Fruit fly (Drosophila melanogaster) whole organism, embryonic: ENCODE results near the gene Spps.

ENCODE experiments used
- BEAF-32 ChIP-seq: fragments of 200-800 bp; sonication (Bioruptor generic); optimal IDR thresholded peaks from 3 replicates; lab custom pipeline; 2017; ENCODE audit warnings: missing biosample characterization, missing genetic modification characterization, mild to moderate bottlenecking, moderate library complexity, missing genetic modification reagents
- Bdp1 ChIP-seq: fragments of 200-800 bp; sonication (Bioruptor generic); optimal IDR thresholded peaks from 3 replicates; lab custom pipeline; 2016; ENCODE audit warnings: missing biosample characterization, missing genetic modification characterization
- Blimp-1 ChIP-seq: fragments of 200-800 bp; sonication (Bioruptor generic); optimal IDR thresholded peaks from 3 replicates; lab custom pipeline; 2018; ENCODE audit warnings: missing biosample characterization, missing genetic modification characterization, mild to moderate bottlenecking, moderate library complexity, missing genetic modification reagents
- CG11696 ChIP-seq: fragments of 200-800 bp; sonication (Bioruptor generic); IDR thresholded peaks from 2 replicates; pipeline ENCODE4 v1.3.6; 2022; ENCODE audit warnings: missing biosample characterization, missing genetic modification characterization
- CG13775 ChIP-seq: fragments of 200-800 bp; sonication (Bioruptor generic); optimal IDR thresholded peaks from 3 replicates; lab custom pipeline; 2017; ENCODE audit warnings: missing biosample characterization, mild to moderate bottlenecking, missing genetic modification characterization
- CG14050 ChIP-seq: fragments of 200-800 bp; sonication (Bioruptor generic); IDR thresholded peaks from 3 replicates; pipeline ENCODE4 v1.3.6; 2022; ENCODE audit warnings: missing biosample characterization, missing genetic modification characterization
- CG17328 ChIP-seq: fragments of 200-800 bp; sonication (Bioruptor generic); IDR thresholded peaks from 2 replicates; pipeline ENCODE4 v1.3.6; 2022; ENCODE audit warnings: missing biosample characterization, missing genetic modification characterization
- CG2678 ChIP-seq: fragments of 200-800 bp; sonication (Bioruptor generic); optimal IDR thresholded peaks from 3 replicates; lab custom pipeline; 2019; ENCODE audit warnings: missing biosample characterization, mild to moderate bottlenecking, missing genetic modification characterization, moderate library complexity
- CG31365 ChIP-seq: fragments of 200-800 bp; sonication (Bioruptor generic); optimal IDR thresholded peaks from 2 replicates; lab custom pipeline; 2018; ENCODE audit warnings: missing biosample characterization, mild to moderate bottlenecking, missing genetic modification characterization
- CG32532 ChIP-seq: fragments of 200-800 bp; sonication (Bioruptor generic); IDR thresholded peaks from 2 replicates; pipeline ENCODE4 v1.3.6; 2022; ENCODE audit warnings: missing biosample characterization, missing genetic modification characterization
- CG4328 ChIP-seq: fragments of 200-800 bp; sonication (Bioruptor generic); optimal IDR thresholded peaks from 3 replicates; lab custom pipeline; 2017; ENCODE audit warnings: missing biosample characterization, missing genetic modification reagents, missing genetic modification characterization
- CG4360 ChIP-seq: fragments of 200-800 bp; sonication (Bioruptor generic); IDR thresholded peaks from 2 replicates; pipeline ENCODE4 v1.3.6; 2022; ENCODE audit warnings: missing biosample characterization, missing genetic modification characterization
- CG4707 ChIP-seq: fragments of 200-800 bp; sonication (Bioruptor generic); optimal IDR thresholded peaks from 2 replicates; lab custom pipeline; 2018; ENCODE audit warnings: missing biosample characterization, mild to moderate bottlenecking, missing genetic modification characterization, moderate library complexity
- CG4820 ChIP-seq: fragments of 200-800 bp; sonication (Bioruptor generic); optimal IDR thresholded peaks from 3 replicates; lab custom pipeline; 2016; ENCODE audit warnings: missing biosample characterization, missing genetic modification characterization
- CG6175 ChIP-seq: fragments of 200-800 bp; sonication (Bioruptor generic); IDR thresholded peaks from 3 replicates; pipeline ENCODE4 v1.3.6; 2022; ENCODE audit warnings: missing biosample characterization, missing genetic modification characterization
- CG7357 ChIP-seq: fragments of 200-800 bp; sonication (Bioruptor generic); IDR thresholded peaks from 3 replicates; pipeline ENCODE4 v1.3.6; 2022; ENCODE audit warnings: missing biosample characterization, missing genetic modification characterization
- CG9932 ChIP-seq: fragments of 200-800 bp; sonication (Bioruptor generic); IDR thresholded peaks from 2 replicates; pipeline ENCODE4 v1.3.6; 2022; ENCODE audit warnings: missing biosample characterization, missing genetic modification characterization
- Camta ChIP-seq: fragments of 200-800 bp; sonication (Bioruptor generic); optimal IDR thresholded peaks from 2 replicates; lab custom pipeline; 2016; ENCODE audit warnings: missing biosample characterization, missing genetic modification characterization
- Dad ChIP-seq: fragments of 200-800 bp; sonication (Bioruptor generic); optimal IDR thresholded peaks from 3 replicates; lab custom pipeline; 2016; ENCODE audit warnings: missing biosample characterization, missing genetic modification characterization
- Dll ChIP-seq: fragments of 200-800 bp; sonication (Bioruptor generic); IDR thresholded peaks from 4 replicates; pipeline ENCODE4 v1.3.6; 2022; ENCODE audit warnings: missing biosample characterization, missing genetic modification characterization; ENCODE audit not compliant: partially characterized antibody
- Dref ChIP-seq: fragments of 200-800 bp; sonication (Bioruptor generic); IDR thresholded peaks from 2 replicates; pipeline ENCODE4 v1.3.6; 2022; ENCODE audit warnings: missing biosample characterization, missing genetic modification characterization
- Myb ChIP-seq: fragments of 200-800 bp; sonication (Bioruptor generic); optimal IDR thresholded peaks from 2 replicates; lab custom pipeline; 2016; ENCODE audit warnings: missing biosample characterization, missing genetic modification characterization
- Nf-YC ChIP-seq: fragments of 200-800 bp; optimal IDR thresholded peaks from 3 replicates; lab custom pipeline; 2019; ENCODE audit warnings: missing biosample characterization, mild to moderate bottlenecking, missing genetic modification characterization, moderate library complexity
- Oli ChIP-seq: fragments of 200-800 bp; sonication (Bioruptor generic); optimal IDR thresholded peaks from 2 replicates; lab custom pipeline; 2018; ENCODE audit warnings: missing biosample characterization, mild to moderate bottlenecking, missing genetic modification characterization, moderate library complexity
- Vsx1 ChIP-seq: fragments of 200-800 bp; sonication (Bioruptor generic); optimal IDR thresholded peaks from 2 replicates; lab custom pipeline; 2017; ENCODE audit warnings: missing biosample characterization, mild to moderate bottlenecking, missing genetic modification characterization, missing genetic modification reagents
- bigmax ChIP-seq: fragments of 200-800 bp; sonication (Bioruptor generic); optimal IDR thresholded peaks from 2 replicates; lab custom pipeline; 2018; ENCODE audit warnings: missing biosample characterization, mild to moderate bottlenecking, missing genetic modification characterization
- btn ChIP-seq: fragments of 200-800 bp; sonication (Bioruptor generic); optimal IDR thresholded peaks from 2 replicates; lab custom pipeline; 2016; ENCODE audit warnings: missing biosample characterization, missing genetic modification characterization
- chinmo ChIP-seq: fragments of 200-800 bp; sonication (Bioruptor generic); IDR thresholded peaks from 4 replicates; pipeline ENCODE4 v1.3.6; 2022; ENCODE audit warnings: missing biosample characterization, missing genetic modification characterization; ENCODE audit not compliant: partially characterized antibody
- corto ChIP-seq: fragments of 200-800 bp; sonication (Bioruptor generic); optimal IDR thresholded peaks from 2 replicates; lab custom pipeline; 2016; ENCODE audit warnings: missing biosample characterization, mild to moderate bottlenecking, missing genetic modification characterization, moderate library complexity
- crol ChIP-seq: fragments of 200-800 bp; sonication (Bioruptor generic); IDR thresholded peaks from 2 replicates; pipeline ENCODE4 v1.3.6; 2022; ENCODE audit warnings: missing biosample characterization, missing genetic modification characterization
- esg ChIP-seq: fragments of 200-800 bp; sonication (Bioruptor generic); conservative IDR thresholded peaks from 2 replicates; pipeline ENCODE4 v1.3.6; 2022; ENCODE audit warnings: missing biosample characterization, missing genetic modification characterization
- gfzf ChIP-seq: fragments of 200-800 bp; sonication (Bioruptor generic); optimal IDR thresholded peaks from 2 replicates; lab custom pipeline; 2016; ENCODE audit warnings: missing biosample characterization, mild to moderate bottlenecking, missing genetic modification characterization, moderate library complexity
- grn ChIP-seq: fragments of 200-800 bp; sonication (Bioruptor generic); optimal IDR thresholded peaks from 3 replicates; lab custom pipeline; 2017; ENCODE audit warnings: missing biosample characterization, missing genetic modification characterization
- mirr ChIP-seq: fragments of 200-800 bp; sonication (Bioruptor generic); optimal IDR thresholded peaks from 3 replicates; lab custom pipeline; 2018; ENCODE audit warnings: missing biosample characterization, mild to moderate bottlenecking, missing genetic modification characterization
- org-1 ChIP-seq: fragments of 200-800 bp; sonication (Bioruptor generic); optimal IDR thresholded peaks from 2 replicates; lab custom pipeline; 2017; ENCODE audit warnings: missing biosample characterization, missing genetic modification characterization
- p53 ChIP-seq: fragments of 200-800 bp; sonication (Bioruptor generic); optimal IDR thresholded peaks from 2 replicates; lab custom pipeline; 2016; ENCODE audit warnings: missing biosample characterization, missing genetic modification characterization
- pan ChIP-seq, 4 experiments: fragments of >200 bp in 3 of 4; fragments of 200-800 bp in 1 of 4; sonication (Bioruptor generic) in 1 of 4; optimal IDR thresholded peaks in 3 of 4; IDR thresholded peaks in 1 of 4; 2 replicates each; pipeline versions ENCODE4 v1.3.6 to Lab custom; 2017 to 2022; ENCODE audit warnings: missing biosample characterization in 2 of 4, missing genetic modification characterization in 2 of 4, mixed read lengths in 1 of 4
- pfk ChIP-seq: fragments of 200-800 bp; sonication (Bioruptor generic); optimal IDR thresholded peaks from 2 replicates; lab custom pipeline; 2018; ENCODE audit warnings: missing biosample characterization, mild to moderate bottlenecking, missing genetic modification characterization, moderate library complexity
- phol ChIP-seq: fragments of 200-800 bp; sonication (Bioruptor generic); optimal IDR thresholded peaks from 3 replicates; lab custom pipeline; 2018; ENCODE audit warnings: missing biosample characterization, mild to moderate bottlenecking, missing genetic modification characterization, moderate library complexity
- pros ChIP-seq: fragments of 200-800 bp; sonication (Bioruptor generic); optimal IDR thresholded peaks from 3 replicates; lab custom pipeline; 2019; ENCODE audit warnings: missing biosample characterization, mild to moderate bottlenecking, missing genetic modification characterization, moderate library complexity
- pzg ChIP-seq: fragments of 200-800 bp; sonication (Bioruptor generic); optimal IDR thresholded peaks from 3 replicates; lab custom pipeline; 2018; ENCODE audit warnings: missing biosample characterization, mild to moderate bottlenecking, missing genetic modification characterization, moderate library complexity
- tll ChIP-seq, 2 experiments: fragments of 200-800 bp in 1 of 2; fragments of >200 bp in 1 of 2; sonication (Bioruptor generic) in 1 of 2; optimal IDR thresholded peaks; 2 replicates each; lab custom pipeline; 2017 to 2019; ENCODE audit warnings: missing biosample characterization in 2 of 2, missing genetic modification characterization in 2 of 2, mild to moderate bottlenecking in 1 of 2, moderate library complexity in 1 of 2
- twi ChIP-seq: fragments of 200-800 bp; optimal IDR thresholded peaks from 2 replicates; lab custom pipeline; 2019; ENCODE audit warnings: missing biosample characterization, mild to moderate bottlenecking, missing genetic modification characterization, moderate library complexity
- vvl ChIP-seq: fragments of 200-800 bp; sonication (Bioruptor generic); IDR thresholded peaks from 2 replicates; pipeline ENCODE4 v1.3.6; 2022; ENCODE audit warnings: missing biosample characterization, missing genetic modification characterization
- wdn ChIP-seq: fragments of 200-800 bp; sonication (Bioruptor generic); IDR thresholded peaks from 2 replicates; pipeline ENCODE4 v1.3.6; 2022; ENCODE audit warnings: missing biosample characterization, missing genetic modification characterization

The Spps gene

dm6 chr3R:24216017-24216416 lies 10.7 kb downstream of the Spps start:
- peak; percentile 94 for TF ChIP-seq Blimp-1 (GFP tag; lab: Kevin White, UChicago)
- TF ChIP-seq pros (GFP tag; lab: Kevin White, UChicago): peak; percentile 68
- no peak for TF ChIP-seq BEAF-32

- TF ChIP-seq Dll (0 out of 4 replicates have a peak, but pooled peaks have one; percentile 8), Oli (tag; lab: Kevin White, UChicago) (no peak), vvl (GFP tag; lab: Robert Waterston, UW) (peak; percentile 19; the same call in 1 of the 2 replicates), crol (GFP tag; lab: Robert Waterston, UW) (no peak), CG32532 (GFP tag; lab: Robert Waterston, UW) (0 out of 2 replicates have a peak, but pooled peaks have one; percentile 12), CG4360 (GFP tag; lab: Robert Waterston, UW) (peak; percentile 66), twi (tag; lab: Kevin White, UChicago) (peak; percentile 54), grn (GFP tag; lab: Kevin White, UChicago) (no peak), pan (optimal IDR thresholded peaks at IDR 0.05; lab: Kevin White, UChicago) (no peak), pan (GFP tag; optimal IDR thresholded peaks at IDR 0.05 in 1 of 2, IDR thresholded peaks at IDR 0.05 in 1 of 2) (peak in 1 of 2 experiments; percentile 26)
These were observed 13.1 kb downstream of the Spps start for dm6 chr3R:24213644-24214043.

- TF ChIP-seq tll (GFP tag; optimal IDR thresholded peaks at IDR 0.05; lab: Kevin White, UChicago) (no peak), p53 (GFP tag; lab: Kevin White, UChicago) (no peak), gfzf (GFP tag; lab: Kevin White, UChicago) (no peak), btn (GFP tag; lab: Kevin White, UChicago) (peak; percentile 17), CG13775 (GFP tag; lab: Kevin White, UChicago) (no peak), CG4328 (GFP tag; lab: Kevin White, UChicago) (no peak), phol (tag; lab: Kevin White, UChicago) (peak; percentile 67), Vsx1 (no peak), Dad (GFP tag; lab: Kevin White, UChicago) (no peak), pfk (GFP tag; lab: Kevin White, UChicago) (no peak), wdn (GFP tag; lab: Robert Waterston, UW) (no peak), CG2678 (tag; lab: Kevin White, UChicago) (peak; percentile 65), bigmax (no peak), Nf-YC (tag; lab: Kevin White, UChicago) (no peak), CG11696 (no peak), Dref (no peak), CG7357 (GFP tag; lab: Robert Waterston, UW) (0 out of 3 replicates have a peak, but pooled peaks have one; percentile 36), CG6175 (GFP tag; lab: Robert Waterston, UW) (no peak), corto (no peak), CG4820 (GFP tag; lab: Kevin White, UChicago) (peak; percentile 25), chinmo (no peak), mirr (no peak), CG17328 (GFP tag; lab: Robert Waterston, UW) (peak; percentile 65), Camta (GFP tag; lab: Kevin White, UChicago) (peak; percentile 1), org-1 (peak; percentile 5), CG14050 (GFP tag; lab: Robert Waterston, UW) (peak; percentile 49; the same call in 2 of the 3 replicates), esg (GFP tag; lab: Robert Waterston, UW) (peak; percentile 47), CG9932 (GFP tag; lab: Robert Waterston, UW) (no peak), Bdp1 (no peak), CG31365 (tag; lab: Kevin White, UChicago) (no peak), CG4707 (GFP tag; lab: Kevin White, UChicago) (peak; percentile 47), Myb (GFP tag; lab: Kevin White, UChicago) (no peak), pzg (GFP tag; lab: Kevin White, UChicago) (no peak)
These were observed 20.2 kb downstream of the Spps start for dm6 chr3R:24206341-24207114.
